Worm (Caenorhabditis elegans): Measurements from ENCODE around the gene B0545.4.

B0545.4 gene

DNA sequence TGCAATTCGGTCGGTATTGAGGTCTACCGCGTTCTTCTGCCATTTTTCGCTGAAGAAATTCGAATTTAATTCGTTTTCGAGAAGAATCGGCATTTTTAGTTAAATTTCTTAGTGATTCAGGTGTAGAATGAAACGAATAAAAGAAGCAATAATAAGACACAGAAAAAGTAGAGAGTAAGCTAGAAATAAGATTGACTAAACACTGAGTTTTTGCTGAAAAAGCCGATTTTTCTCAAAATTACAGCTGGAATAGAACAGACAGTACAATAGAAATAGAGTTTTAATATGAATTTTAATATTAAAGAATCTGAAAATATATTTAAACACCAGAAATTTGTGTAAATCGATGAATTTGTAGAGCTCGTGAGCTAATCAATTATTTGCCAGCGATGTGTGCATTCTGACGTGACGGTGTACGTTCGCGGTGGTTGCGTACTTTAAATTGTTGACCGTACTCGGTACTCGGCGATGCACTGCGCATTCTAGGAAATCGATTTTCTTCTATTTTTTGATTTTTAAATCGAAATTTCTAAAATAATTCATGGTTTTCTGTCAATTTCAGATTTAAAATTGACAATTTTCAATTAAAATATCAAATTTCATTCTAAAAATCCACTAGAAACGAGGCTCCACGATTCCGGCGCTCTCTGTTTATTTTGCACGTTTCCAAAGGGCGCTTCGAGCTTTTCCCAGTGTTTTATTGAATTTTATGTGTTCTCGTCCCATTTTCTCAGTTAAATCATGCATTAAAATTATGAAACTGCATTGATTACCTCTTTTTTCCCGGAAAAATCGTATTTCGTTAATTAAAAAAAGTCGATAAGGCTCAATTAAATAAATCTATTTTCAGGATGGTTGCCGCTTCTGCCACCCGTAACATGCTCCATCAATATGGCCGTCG lies 16.9 kb upstream of the B0545.4 start, which contains the start of the genes grld-1 and cox-6C:
grld-1 (minus strand) TSS at position 51 of the 901 bp plus-strand sequence.
cox-6C (plus strand) TSS at position 851 of the 901 bp plus-strand sequence.
- TF ChIP-seq lin-15B (tag; optimal IDR thresholded peaks at IDR 0.05): peak; percentile 60
- no peak for TF ChIP-seq daf-12 (tag; optimal IDR thresholded peaks at IDR 0.05)
- TF ChIP-seq unc-39 (tag; optimal IDR thresholded peaks at IDR 0.05): no peak
- TF ChIP-seq ama-1 (optimal IDR thresholded peaks at IDR 0.05): no peak
- TF ChIP-seq zag-1 (tag; optimal IDR thresholded peaks at IDR 0.05): no peak
- peak; percentile 1 for TF ChIP-seq fkh-10 (GFP tag; optimal IDR thresholded peaks at IDR 0.05)
- TF ChIP-seq nhr-25 (tag; optimal IDR thresholded peaks at IDR 0.05): peak; percentile 28
- TF ChIP-seq aly-2 (tag; optimal IDR thresholded peaks at IDR 0.05): no peak
- TF ChIP-seq tbx-2 (tag; optimal IDR thresholded peaks at IDR 0.05): no peak
- TF ChIP-seq nhr-23 (tag; optimal IDR thresholded peaks at IDR 0.05): peak; percentile 19
- TF ChIP-seq snpc-4 (tag; optimal IDR thresholded peaks at IDR 0.05): peak; percentile 64
- TF ChIP-seq lin-39 (tag; optimal IDR thresholded peaks at IDR 0.05): peak; percentile 27
- TF ChIP-seq fkh-2 (tag; optimal IDR thresholded peaks at IDR 0.05): no peak
- TF ChIP-seq skn-1 (tag; optimal IDR thresholded peaks at IDR 0.05): no peak
- TF ChIP-seq hmg-11 (tag; optimal IDR thresholded peaks at IDR 0.05): peak; percentile 53
- TF ChIP-seq ceh-16 (tag; optimal IDR thresholded peaks at IDR 0.05): no peak
- no peak for TF ChIP-seq nhr-67 (tag; optimal IDR thresholded peaks at IDR 0.05)
- TF ChIP-seq ceh-9 (tag; optimal IDR thresholded peaks at IDR 0.05): no peak
- TF ChIP-seq unc-62 (GFP tag; optimal IDR thresholded peaks at IDR 0.05): no peak
- TF ChIP-seq egl-27 (tag; optimal IDR thresholded peaks at IDR 0.05): no peak
- no peak for TF ChIP-seq nhr-43 (tag; optimal IDR thresholded peaks at IDR 0.05; ENCODE audit: poor library complexity, severe bottlenecking)
- no peak for TF ChIP-seq mdl-1 (tag; optimal IDR thresholded peaks at IDR 0.05)
- no peak for TF ChIP-seq fos-1 (tag; optimal IDR thresholded peaks at IDR 0.05)
- TF ChIP-seq egl-5 (tag; optimal IDR thresholded peaks at IDR 0.05): peak; percentile 61
- peak; percentile 63 for TF ChIP-seq ceh-28 (tag; optimal IDR thresholded peaks at IDR 0.05)
- TF ChIP-seq nhr-237 (tag; optimal IDR thresholded peaks at IDR 0.05): no peak
- peak; percentile 4 for TF ChIP-seq R02D3.7 (tag; optimal IDR thresholded peaks at IDR 0.05)
- TF ChIP-seq nfya-1 (tag; optimal IDR thresholded peaks at IDR 0.05; ENCODE audit: insufficient read depth): peak; percentile 77
- TF ChIP-seq pqm-1 (tag; optimal IDR thresholded peaks at IDR 0.05): peak; percentile 17
- TF ChIP-seq ZK546.5 (tag; optimal IDR thresholded peaks at IDR 0.05): no peak
- no peak for TF ChIP-seq ceh-82 (tag; optimal IDR thresholded peaks at IDR 0.05)
- TF ChIP-seq elt-2 (tag; optimal IDR thresholded peaks at IDR 0.05): peak; percentile 38
- no peak for TF ChIP-seq nhr-12 (tag; optimal IDR thresholded peaks at IDR 0.05)
- no peak for TF ChIP-seq nhr-11 (tag; optimal IDR thresholded peaks at IDR 0.05)
- TF ChIP-seq nhr-28 (tag; optimal IDR thresholded peaks at IDR 0.05): no peak
- TF ChIP-seq ztf-11 (tag; optimal IDR thresholded peaks at IDR 0.05): no peak
- no peak for TF ChIP-seq mml-1 (tag; optimal IDR thresholded peaks at IDR 0.05)
- TF ChIP-seq eor-1 (tag; optimal IDR thresholded peaks at IDR 0.05): no peak
- no peak for TF ChIP-seq nhr-76 (tag; optimal IDR thresholded peaks at IDR 0.05)
- TF ChIP-seq pha-4 (tag; optimal IDR thresholded peaks at IDR 0.05): peak; percentile 60
- TF ChIP-seq lsy-12 (tag; optimal IDR thresholded peaks at IDR 0.05): no peak
- TF ChIP-seq sea-2 (GFP tag; optimal IDR thresholded peaks at IDR 0.05): no peak
- no peak for TF ChIP-seq jun-1 (tag; optimal IDR thresholded peaks at IDR 0.05)
- no peak for TF ChIP-seq nhr-77 (tag; optimal IDR thresholded peaks at IDR 0.05)
- TF ChIP-seq ztf-4 (tag; optimal IDR thresholded peaks at IDR 0.05): no peak
- TF ChIP-seq elt-3 (tag; optimal IDR thresholded peaks at IDR 0.05): no peak
- TF ChIP-seq elt-1 (tag; optimal IDR thresholded peaks at IDR 0.05): no peak

Data from whole organism, L3 larva.